Worm (Caenorhabditis elegans): ENCODE data around the gene fbxc-27.

ce11 chrII:900720-901332 is 8.7 kb upstream of the fbxc-27 start, which contains the start of gene T07D3.9:
- TF ChIP-seq Y67H2A.10 (GFP tag; conservative IDR thresholded peaks at IDR 0.05) (no peak), bed-1 (GFP tag; IDR thresholded peaks at IDR 0.05) (no peak), ztf-3 (GFP tag; optimal IDR thresholded peaks at IDR 0.05) (no peak), dpl-1 (GFP tag; optimal IDR thresholded peaks at IDR 0.05) (no peak)

Measured in whole organism, young adult.